Worm (Caenorhabditis elegans) whole organism, L3 larva: ENCODE data around the gene grl-28.
"Not testable (repeated sequence)": the region's sequence is repeated elsewhere in the genome, so short reads cannot be mapped to it uniquely, and the experiment has no call there.

Experiments used
- R02D3.7 ChIP-seq: fragments of 150-350 bp; optimal IDR thresholded peaks from 2 replicates; lab custom pipeline; 2014; ENCODE audit warnings: missing biosample characterization, missing genetic modification characterization
- ZK546.5 ChIP-seq: sonication (generic microtip); optimal IDR thresholded peaks from 2 replicates; lab custom pipeline; 2017; ENCODE audit warnings: missing biosample characterization, missing genetic modification characterization
- ceh-28 ChIP-seq: fragments of 150-350 bp; optimal IDR thresholded peaks from 2 replicates; lab custom pipeline; 2014; ENCODE audit warnings: missing biosample characterization, missing genetic modification reagents, missing genetic modification characterization
- ceh-9 ChIP-seq: sonication (generic microtip); optimal IDR thresholded peaks from 2 replicates; lab custom pipeline; 2018; ENCODE audit warnings: missing biosample characterization, missing genetic modification characterization
- daf-12 ChIP-seq: fragments of 150-350 bp; optimal IDR thresholded peaks from 2 replicates; lab custom pipeline; 2014; ENCODE audit warnings: missing biosample characterization, missing genetic modification reagents, missing genetic modification characterization
- egl-27 ChIP-seq: sonication (generic microtip); optimal IDR thresholded peaks from 4 replicates; lab custom pipeline; 2017; ENCODE audit warnings: missing biosample characterization, missing genetic modification reagents, missing genetic modification characterization
- egl-5 ChIP-seq: fragments of 150-350 bp; optimal IDR thresholded peaks from 2 replicates; lab custom pipeline; 2017; ENCODE audit warnings: missing biosample characterization, missing genetic modification reagents, missing genetic modification characterization, inconsistent platforms
- elt-1 ChIP-seq: fragments of 150-350 bp; optimal IDR thresholded peaks from 2 replicates; lab custom pipeline; 2014; ENCODE audit warnings: missing biosample characterization, missing genetic modification characterization
- eor-1 ChIP-seq, 2 experiments: fragments of 150-350 bp; optimal IDR thresholded peaks; 2 replicates each; lab custom pipeline; 2014 to 2018; ENCODE audit warnings: missing biosample characterization in 2 of 2, missing genetic modification characterization in 2 of 2
- fkh-10 ChIP-seq: sonication (generic microtip); optimal IDR thresholded peaks from 2 replicates; lab custom pipeline; 2017; ENCODE audit warnings: missing biosample characterization, missing genetic modification reagents, missing genetic modification characterization
- fkh-2 ChIP-seq: fragments of 150-350 bp; optimal IDR thresholded peaks from 2 replicates; lab custom pipeline; 2014; ENCODE audit warnings: missing biosample characterization, missing genetic modification reagents, missing genetic modification characterization
- fos-1 ChIP-seq: fragments of 150-350 bp; optimal IDR thresholded peaks from 2 replicates; lab custom pipeline; 2014; ENCODE audit warnings: missing biosample characterization, missing genetic modification characterization
- hmg-11 ChIP-seq: sonication (generic microtip); optimal IDR thresholded peaks from 2 replicates; lab custom pipeline; 2016; ENCODE audit warnings: missing genetic modification characterization, missing compliant biosample characterization
- jun-1 ChIP-seq: fragments of 150-350 bp; optimal IDR thresholded peaks from 2 replicates; lab custom pipeline; 2014; ENCODE audit warnings: missing biosample characterization, missing genetic modification reagents, missing genetic modification characterization
- lsy-12 ChIP-seq: sonication (generic microtip); optimal IDR thresholded peaks from 2 replicates; lab custom pipeline; 2016; ENCODE audit warnings: mild to moderate bottlenecking, missing genetic modification characterization, missing compliant biosample characterization
- mdl-1 ChIP-seq: fragments of 150-350 bp; optimal IDR thresholded peaks from 2 replicates; lab custom pipeline; 2014; ENCODE audit warnings: missing biosample characterization, missing genetic modification characterization
- mml-1 ChIP-seq: fragments of 150-350 bp; sonication (generic microtip); optimal IDR thresholded peaks from 3 replicates; lab custom pipeline; 2014; ENCODE audit warnings: missing biosample characterization, missing genetic modification characterization
- nfya-1 ChIP-seq: sonication (generic microtip); optimal IDR thresholded peaks from 2 replicates; lab custom pipeline; 2017; ENCODE audit warnings: missing genetic modification characterization, mild to moderate bottlenecking, missing compliant biosample characterization, antibody characterized with exemption, moderate library complexity; ENCODE audit not compliant: insufficient read depth
- nhr-11 ChIP-seq: fragments of 150-350 bp; optimal IDR thresholded peaks from 2 replicates; lab custom pipeline; 2014; ENCODE audit warnings: missing biosample characterization, missing genetic modification characterization
- nhr-12 ChIP-seq: fragments of 150-350 bp; optimal IDR thresholded peaks from 2 replicates; lab custom pipeline; 2014; ENCODE audit warnings: missing biosample characterization, missing genetic modification characterization
- nhr-23 ChIP-seq: fragments of 150-350 bp; optimal IDR thresholded peaks from 2 replicates; lab custom pipeline; 2014; ENCODE audit warnings: missing biosample characterization, missing genetic modification reagents, missing genetic modification characterization
- nhr-25 ChIP-seq: sonication (generic microtip); optimal IDR thresholded peaks from 2 replicates; lab custom pipeline; 2017; ENCODE audit warnings: missing biosample characterization, missing genetic modification characterization
- nhr-28 ChIP-seq: fragments of 150-350 bp; optimal IDR thresholded peaks from 2 replicates; lab custom pipeline; 2014; ENCODE audit warnings: missing biosample characterization, missing genetic modification characterization
- nhr-43 ChIP-seq: sonication (generic microtip); optimal IDR thresholded peaks from 2 replicates; lab custom pipeline; 2016; ENCODE audit warnings: mild to moderate bottlenecking, missing genetic modification characterization, missing compliant biosample characterization; ENCODE audit not compliant: poor library complexity, severe bottlenecking
- nhr-67 ChIP-seq: fragments of 150-350 bp; optimal IDR thresholded peaks from 2 replicates; lab custom pipeline; 2014; ENCODE audit warnings: missing biosample characterization, missing genetic modification characterization
- nhr-76 ChIP-seq: fragments of 150-350 bp; sonication (generic microtip); optimal IDR thresholded peaks from 5 replicates; lab custom pipeline; 2014; ENCODE audit warnings: missing biosample characterization, missing genetic modification characterization
- pha-4 ChIP-seq: fragments of 150-350 bp; optimal IDR thresholded peaks from 2 replicates; lab custom pipeline; 2014; ENCODE audit warnings: missing biosample characterization, missing genetic modification reagents, missing genetic modification characterization
- pqm-1 ChIP-seq: fragments of 150-350 bp; optimal IDR thresholded peaks from 2 replicates; lab custom pipeline; 2017; ENCODE audit warnings: missing biosample characterization, missing genetic modification characterization, inconsistent platforms
- skn-1 ChIP-seq: fragments of 150-350 bp; optimal IDR thresholded peaks from 2 replicates; lab custom pipeline; 2014; ENCODE audit warnings: missing biosample characterization, missing genetic modification characterization
- tbx-2 ChIP-seq: sonication (generic microtip); optimal IDR thresholded peaks from 2 replicates; lab custom pipeline; 2016; ENCODE audit warnings: mild to moderate bottlenecking, missing genetic modification characterization, missing compliant biosample characterization
- unc-39 ChIP-seq: sonication (generic microtip); optimal IDR thresholded peaks from 4 replicates; lab custom pipeline; 2017; ENCODE audit warnings: missing biosample characterization, missing genetic modification characterization
- unc-62 ChIP-seq: fragments of 150-350 bp; sonication (generic microtip); optimal IDR thresholded peaks from 4 replicates; lab custom pipeline; 2014; ENCODE audit warnings: missing biosample characterization, missing genetic modification reagents, missing genetic modification characterization
- zag-1 ChIP-seq: fragments of 150-350 bp; optimal IDR thresholded peaks from 2 replicates; lab custom pipeline; 2014; ENCODE audit warnings: missing biosample characterization, missing genetic modification characterization
- ztf-4 ChIP-seq: fragments of 150-350 bp; optimal IDR thresholded peaks from 2 replicates; lab custom pipeline; 2014; ENCODE audit warnings: missing biosample characterization, missing genetic modification characterization

Gene grl-28

DNA sequence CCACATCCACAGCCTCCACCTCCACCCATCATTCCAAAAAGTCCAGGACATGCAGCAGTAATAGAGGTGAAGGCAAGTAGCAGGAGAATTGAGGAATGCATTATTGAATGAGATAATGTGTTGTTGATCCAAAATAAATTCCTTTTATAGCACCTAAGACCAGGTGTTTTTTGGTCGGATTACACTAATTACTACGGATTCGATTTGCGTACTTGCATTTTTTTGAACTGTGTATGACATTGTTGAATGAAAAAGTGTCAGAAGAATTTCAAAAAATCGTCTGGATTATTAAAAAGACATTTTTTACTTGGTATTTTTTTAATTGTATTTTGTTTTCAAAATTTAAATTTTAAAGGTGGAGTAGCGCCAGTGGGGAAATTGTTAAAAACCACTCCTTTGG lies at the start of gene grl-28:
TSS of gene grl-28 (minus strand) at position 101 of the 400 bp plus-strand sequence.
- TF ChIP-seq egl-5 (tag; lab: Kevin White, UChicago) (no peak), elt-1 (tag; lab: Kevin White, UChicago) (no peak), skn-1 (tag; lab: Kevin White, UChicago) (no peak), fkh-2 (no peak), nhr-43 (no peak), unc-39 (tag; lab: Kevin White, UChicago) (no peak), tbx-2 (no peak), mdl-1 (tag; lab: Kevin White, UChicago) (no peak), nfya-1 (no peak), egl-27 (tag; lab: Kevin White, UChicago) (no peak), lsy-12 (tag; lab: Kevin White, UChicago) (no peak), pha-4 (no peak), pqm-1 (no peak), ceh-28 (tag; lab: Kevin White, UChicago) (no peak), nhr-76 (no peak), R02D3.7 (no peak), eor-1 (tag; optimal IDR thresholded peaks at IDR 0.05; lab: Kevin White, UChicago) (no peak)

DNA sequence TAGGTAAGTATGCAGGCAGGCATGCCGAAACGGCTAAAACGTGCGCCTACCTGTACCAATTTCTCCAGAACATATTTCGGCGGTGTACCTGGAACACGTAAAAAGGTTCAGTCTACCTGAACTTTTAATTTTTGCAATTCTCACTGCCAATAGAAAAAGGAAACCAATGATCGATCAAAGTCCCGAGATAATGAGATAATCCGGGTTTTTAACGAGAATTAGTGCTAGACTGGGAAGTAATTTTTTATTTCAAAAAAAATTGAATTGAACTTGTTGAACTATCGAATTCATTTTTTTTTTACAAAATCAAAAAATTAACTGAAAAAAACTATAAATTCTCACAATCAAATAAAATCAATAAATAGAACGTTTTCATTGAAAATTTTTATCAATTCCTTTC lies 48.9 kb upstream of the grl-28 start, which contains the start of gene T22F3.7:
TSS of gene T22F3.7 (minus strand) at position 101 of the 400 bp plus-strand sequence.
- TF ChIP-seq fkh-10 (GFP tag; lab: Kevin White, UChicago) = no peak
- TF ChIP-seq nhr-67 (tag; lab: Kevin White, UChicago) = no peak
- no peak for TF ChIP-seq pqm-1
- TF ChIP-seq zag-1 (tag; lab: Kevin White, UChicago) = no peak
- TF ChIP-seq fos-1 = no peak
- TF ChIP-seq nhr-12 (tag; lab: Kevin White, UChicago) = no peak
- TF ChIP-seq jun-1 (tag; lab: Kevin White, UChicago) = no peak
- TF ChIP-seq egl-27 (tag; lab: Kevin White, UChicago) = no peak
- TF ChIP-seq nhr-11 (tag; lab: Kevin White, UChicago) = no peak
- no peak for TF ChIP-seq skn-1 (tag; lab: Kevin White, UChicago)
- no peak for TF ChIP-seq ztf-4 (tag; lab: Kevin White, UChicago)
- no peak for TF ChIP-seq hmg-11 (tag; lab: Kevin White, UChicago)
- TF ChIP-seq, all 47 proteins: peak for 0

DNA sequence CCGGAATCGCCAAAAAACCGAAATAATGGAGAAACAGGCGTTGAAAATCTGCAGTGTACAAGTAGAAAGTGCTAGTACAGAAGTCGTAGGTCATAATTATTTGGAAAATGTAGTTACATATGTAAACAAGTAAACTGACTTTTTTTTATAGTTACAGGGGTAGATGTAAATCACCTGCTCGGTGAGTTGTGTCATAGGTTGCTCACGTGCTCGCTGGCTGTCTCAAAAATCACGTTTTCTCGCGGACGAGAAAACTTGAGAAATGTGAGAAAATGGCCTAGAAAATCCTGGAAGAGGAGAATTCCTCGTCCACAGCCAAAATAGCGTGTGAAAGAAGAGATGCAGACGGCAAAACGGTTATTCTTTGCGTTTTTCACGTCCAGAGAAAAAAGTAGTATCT lies 45.4 kb upstream of the grl-28 start, which contains the start of gene srh-212:
TSS of gene srh-212 (minus strand) at position 101 of the 400 bp plus-strand sequence.
- TF ChIP-seq nhr-25; unc-39 (tag; lab: Kevin White, UChicago); mdl-1 (tag; lab: Kevin White, UChicago): not testable (repeated sequence)

- TF ChIP-seq pha-4 = no peak
- no peak for TF ChIP-seq eor-1 (tag; optimal IDR thresholded peaks at IDR 0.05; lab: Kevin White, UChicago)
- no peak for TF ChIP-seq fos-1
- no peak for TF ChIP-seq ceh-9
- TF ChIP-seq nhr-76 = no peak
- no peak for TF ChIP-seq unc-62 (GFP tag; lab: Kevin White, UChicago)
- TF ChIP-seq nhr-28 (tag; lab: Kevin White, UChicago) = no peak
- TF ChIP-seq pqm-1 = no peak
- TF ChIP-seq ZK546.5 (tag; lab: Kevin White, UChicago) = no peak
- no peak for TF ChIP-seq egl-27 (tag; lab: Kevin White, UChicago)
These were observed 43.3 kb upstream of the grl-28 start, which contains the start of gene srh-213 for ce11 chrV:3594936-3595335. srh-213 (minus strand) TSS chrV:3595036.

ce11 chrV:3592099-3592498 lies 40.4 kb upstream of the grl-28 start, which contains the start of gene T22F3.12:
T22F3.12 (minus strand) TSS chrV:3592199.
- TF ChIP-seq nhr-28 (tag; lab: Kevin White, UChicago) (no peak), eor-1 (tag; optimal IDR thresholded peaks at IDR 0.05; lab: Kevin White, UChicago) (no peak), daf-12 (no peak), fkh-10 (GFP tag; lab: Kevin White, UChicago) (no peak), egl-27 (tag; lab: Kevin White, UChicago) (no peak), hmg-11 (tag; lab: Kevin White, UChicago) (no peak), unc-62 (GFP tag; lab: Kevin White, UChicago) (no peak), nhr-23 (tag; lab: Kevin White, UChicago) (no peak), nhr-12 (tag; lab: Kevin White, UChicago) (no peak), nhr-11 (tag; lab: Kevin White, UChicago) (no peak), nhr-76 (no peak), fos-1 (no peak), pha-4 (no peak), mdl-1 (tag; lab: Kevin White, UChicago) (no peak), nhr-43 (no peak), nhr-67 (tag; lab: Kevin White, UChicago) (no peak), mml-1 (tag; lab: Kevin White, UChicago) (no peak), unc-39 (tag; lab: Kevin White, UChicago) (no peak)
- TF ChIP-seq, all 47 proteins: peak for 0
